Worm (Caenorhabditis elegans) whole organism, young adult: ENCODE measurements around the gene spe-43.

Source experiments
- F37B4.10 ChIP-seq: fragments of 200-800 bp; sonication (Bioruptor generic); IDR thresholded peaks from 2 replicates; pipeline ENCODE4 v1.3.6; 2022; ENCODE audit warnings: missing genetic modification characterization, missing compliant biosample characterization
- F49E8.2 ChIP-seq: sonication (generic microtip); optimal IDR thresholded peaks from 3 replicates; lab custom pipeline; 2017; ENCODE audit warnings: missing genetic modification characterization, mild to moderate bottlenecking, missing compliant biosample characterization, antibody characterized with exemption, moderate library complexity; ENCODE audit not compliant: insufficient read depth
- K12H6.12 ChIP-seq: fragments of 200-800 bp; sonication (Bioruptor generic); optimal IDR thresholded peaks from 2 replicates; lab custom pipeline; 2018; ENCODE audit warnings: mild to moderate bottlenecking, missing genetic modification characterization, missing compliant biosample characterization
- ZK185.1 ChIP-seq: sonication (generic microtip); optimal IDR thresholded peaks from 2 replicates; lab custom pipeline; 2016; ENCODE audit warnings: mild to moderate bottlenecking, missing genetic modification characterization, missing compliant biosample characterization; ENCODE audit not compliant: poor library complexity, severe bottlenecking
- akir-1 ChIP-seq: fragments of 200-800 bp; sonication (Bioruptor generic); optimal IDR thresholded peaks from 2 replicates; lab custom pipeline; 2018; ENCODE audit warnings: mild to moderate bottlenecking, missing genetic modification characterization, moderate library complexity, missing compliant biosample characterization
- aptf-2 ChIP-seq: fragments of 200-800 bp; sonication (Bioruptor generic); conservative IDR thresholded peaks from 2 replicates; pipeline ENCODE4 v1.3.6; 2022; ENCODE audit warnings: missing genetic modification reagents, missing genetic modification characterization, missing compliant biosample characterization
- atf-7 ChIP-seq: sonication (generic microtip); optimal IDR thresholded peaks from 2 replicates; lab custom pipeline; 2017; ENCODE audit warnings: mild to moderate bottlenecking, missing genetic modification characterization, missing compliant biosample characterization
- attf-3 ChIP-seq: fragments of 200-800 bp; sonication (Bioruptor generic); conservative IDR thresholded peaks from 2 replicates; pipeline ENCODE4 v1.3.6; 2022; ENCODE audit warnings: missing genetic modification reagents, missing genetic modification characterization, missing compliant biosample characterization
- bed-1 ChIP-seq: fragments of 200-800 bp; sonication (Bioruptor generic); IDR thresholded peaks from 2 replicates; pipeline ENCODE4 v1.3.6; 2022; ENCODE audit warnings: missing genetic modification reagents, missing genetic modification characterization, missing compliant biosample characterization
- cebp-1 ChIP-seq, 2 experiments: fragments of 200-800 bp in 1 of 2; sonication (Bioruptor generic) in 1 of 2; sonication (generic microtip) in 1 of 2; IDR thresholded peaks in 1 of 2; optimal IDR thresholded peaks in 1 of 2; 2 replicates each; pipeline versions ENCODE4 v1.3.6 to Lab custom; 2017 to 2022; ENCODE audit warnings: missing compliant biosample characterization in 2 of 2, missing genetic modification characterization in 2 of 2, mild to moderate bottlenecking in 1 of 2, missing genetic modification reagents in 1 of 2, moderate library complexity in 1 of 2
- cebp-2 ChIP-seq: fragments of 200-800 bp; sonication (Bioruptor generic); IDR thresholded peaks from 2 replicates; pipeline ENCODE4 v1.3.6; 2022; ENCODE audit warnings: missing genetic modification characterization, missing compliant biosample characterization
- ceh-27 ChIP-seq: fragments of 200-800 bp; sonication (Bioruptor generic); optimal IDR thresholded peaks from 2 replicates; lab custom pipeline; 2018; ENCODE audit warnings: mild to moderate bottlenecking, missing genetic modification characterization, moderate library complexity, missing compliant biosample characterization
- egl-18 ChIP-seq: fragments of 200-800 bp; sonication (Bioruptor generic); IDR thresholded peaks from 2 replicates; pipeline ENCODE4 v1.3.6; 2022; ENCODE audit warnings: missing genetic modification reagents, missing genetic modification characterization, missing compliant biosample characterization
- egrh-3 ChIP-seq: fragments of 200-800 bp; sonication (Bioruptor generic); IDR thresholded peaks from 2 replicates; pipeline ENCODE4 v1.3.6; 2022; ENCODE audit warnings: missing genetic modification reagents, missing genetic modification characterization, missing compliant biosample characterization
- ekl-4 ChIP-seq: fragments of 200-800 bp; sonication (Bioruptor generic); IDR thresholded peaks from 2 replicates; pipeline ENCODE4 v1.3.6; 2022; ENCODE audit warnings: missing genetic modification reagents, missing genetic modification characterization, missing compliant biosample characterization
- gei-17 ChIP-seq: fragments of 200-800 bp; sonication (Bioruptor generic); optimal IDR thresholded peaks from 2 replicates; lab custom pipeline; 2018; ENCODE audit warnings: mild to moderate bottlenecking, missing genetic modification characterization, missing compliant biosample characterization
- him-1 ChIP-seq: sonication (generic microtip); optimal IDR thresholded peaks from 2 replicates; lab custom pipeline; 2016; ENCODE audit warnings: missing genotype, missing genetic modification reagents, missing genetic modification characterization, missing compliant biosample characterization
- hlh-26 ChIP-seq: fragments of 200-800 bp; sonication (Bioruptor generic); conservative IDR thresholded peaks from 2 replicates; pipeline ENCODE4 v1.3.6; 2022; ENCODE audit warnings: missing genetic modification reagents, missing genetic modification characterization, missing compliant biosample characterization
- hrde-1 ChIP-seq: sonication (generic microtip); optimal IDR thresholded peaks from 2 replicates; lab custom pipeline; 2016; ENCODE audit warnings: missing genetic modification characterization, mild to moderate bottlenecking, missing compliant biosample characterization, moderate library complexity, missing genotype, missing genetic modification reagents, borderline replicate concordance
- let-607 ChIP-seq, 2 experiments: fragments of 200-800 bp in 1 of 2; sonication (Bioruptor generic) in 1 of 2; sonication (generic microtip) in 1 of 2; optimal IDR thresholded peaks; 2 replicates each; lab custom pipeline; 2016 to 2018; ENCODE audit warnings: mild to moderate bottlenecking in 2 of 2, missing compliant biosample characterization in 2 of 2, missing genetic modification characterization in 2 of 2, moderate library complexity in 2 of 2, missing genotype in 1 of 2
- lin-26 ChIP-seq: fragments of 200-800 bp; sonication (Bioruptor generic); IDR thresholded peaks from 2 replicates; pipeline ENCODE4 v1.3.6; 2022; ENCODE audit warnings: missing genetic modification reagents, missing genetic modification characterization, missing compliant biosample characterization
- lin-40 ChIP-seq: sonication (generic microtip); optimal IDR thresholded peaks from 2 replicates; lab custom pipeline; 2016; ENCODE audit warnings: missing genetic modification characterization, mild to moderate bottlenecking, missing compliant biosample characterization, missing genotype, missing genetic modification reagents
- nfya-2 ChIP-seq: fragments of 200-800 bp; sonication (Bioruptor generic); IDR thresholded peaks from 2 replicates; pipeline ENCODE4 v1.3.6; 2022; ENCODE audit warnings: missing genetic modification reagents, missing genetic modification characterization, missing compliant biosample characterization
- nfyb-1 ChIP-seq: fragments of 200-800 bp; sonication (Bioruptor generic); IDR thresholded peaks from 2 replicates; pipeline ENCODE4 v1.3.6; 2022; ENCODE audit warnings: missing genetic modification reagents, missing genetic modification characterization, missing compliant biosample characterization
- nhr-80 ChIP-seq: sonication (generic microtip); optimal IDR thresholded peaks from 2 replicates; lab custom pipeline; 2016; ENCODE audit warnings: missing genetic modification characterization, missing compliant biosample characterization
- pbrm-1 ChIP-seq: fragments of 200-800 bp; sonication (Bioruptor generic); IDR thresholded peaks from 2 replicates; pipeline ENCODE4 v1.3.6; 2022; ENCODE audit warnings: missing genetic modification reagents, missing genetic modification characterization, missing compliant biosample characterization
- repo-1 ChIP-seq: sonication (generic microtip); optimal IDR thresholded peaks from 2 replicates; lab custom pipeline; 2017; ENCODE audit warnings: mild to moderate bottlenecking, missing genetic modification characterization, missing compliant biosample characterization
- rpc-1 ChIP-seq, 2 experiments: fragments of 150-350 bp in 1 of 2; sonication (generic microtip) in 1 of 2; optimal IDR thresholded peaks; 2 replicates each; lab custom pipeline; 2014 to 2018; ENCODE audit warnings: missing biosample characterization in 1 of 2, missing genetic modification characterization in 1 of 2, missing genetic modification reagents in 1 of 2, missing genotype in 1 of 2
- sdz-38 ChIP-seq: sonication (generic microtip); optimal IDR thresholded peaks from 2 replicates; lab custom pipeline; 2016; ENCODE audit warnings: missing genotype, missing genetic modification characterization, missing compliant biosample characterization
- sea-2 ChIP-seq: fragments of 200-800 bp; sonication (Bioruptor generic); IDR thresholded peaks from 2 replicates; pipeline ENCODE4 v1.3.6; 2022; ENCODE audit warnings: missing genetic modification characterization, missing compliant biosample characterization
- snpc-1.1 ChIP-seq: sonication (generic microtip); optimal IDR thresholded peaks from 2 replicates; lab custom pipeline; 2017; ENCODE audit warnings: missing genetic modification characterization, mild to moderate bottlenecking, missing compliant biosample characterization, antibody characterized with exemption, moderate library complexity, missing genotype, missing genetic modification reagents; ENCODE audit not compliant: insufficient read depth
- sptf-2 ChIP-seq: fragments of 200-800 bp; sonication (Bioruptor generic); optimal IDR thresholded peaks from 2 replicates; lab custom pipeline; 2018; ENCODE audit warnings: mild to moderate bottlenecking, missing genetic modification characterization, missing compliant biosample characterization
- xnd-1 ChIP-seq: sonication (generic microtip); optimal IDR thresholded peaks from 2 replicates; lab custom pipeline; 2016; ENCODE audit warnings: missing genotype, missing genetic modification reagents, missing genetic modification characterization, missing compliant biosample characterization

The spe-43 gene

ce11 chrIV:13118794-13119193, 23.4 kb downstream of the spe-43 start, which contains the start of gene unc-30:
TSS of gene unc-30 (plus strand) at chrIV:13118977.
- TF ChIP-seq akir-1 (GFP tag; lab: Kevin White, UChicago) (no peak), K12H6.12 (peak; percentile 38)

ce11 chrIV:13116679-13117078, 25.5 kb downstream of the spe-43 start:
- TF ChIP-seq cebp-1 (GFP tag; IDR thresholded peaks at IDR 0.05; lab: Robert Waterston, UW) (no peak), cebp-1 (tag; optimal IDR thresholded peaks at IDR 0.05; lab: Kevin White, UChicago) (no peak), hlh-26 (GFP tag; lab: Robert Waterston, UW) (no peak), gei-17 (GFP tag; lab: Kevin White, UChicago) (no peak), ZK185.1 (tag; lab: Kevin White, UChicago) (no peak), lin-26 (GFP tag; lab: Robert Waterston, UW) (no peak), attf-3 (GFP tag; lab: Robert Waterston, UW) (no peak), bed-1 (GFP tag; lab: Robert Waterston, UW) (no peak), let-607 (tag; optimal IDR thresholded peaks at IDR 0.05; lab: Kevin White, UChicago) (no peak), rpc-1 (optimal IDR thresholded peaks at IDR 0.05; lab: Kevin White, UChicago) (no peak), rpc-1 (tag; optimal IDR thresholded peaks at IDR 0.05; lab: Kevin White, UChicago) (no peak), nfyb-1 (GFP tag; lab: Robert Waterston, UW) (no peak), aptf-2 (GFP tag; lab: Robert Waterston, UW) (no peak), nhr-80 (tag; lab: Kevin White, UChicago) (no peak), atf-7 (tag; lab: Kevin White, UChicago) (no peak), him-1 (tag; lab: Kevin White, UChicago) (no peak), repo-1 (no peak), pbrm-1 (GFP tag; lab: Robert Waterston, UW) (no peak), nfya-2 (no peak)

ce11 chrIV:13112982-13113381, 29.2 kb downstream of the spe-43 start, which contains the start of gene best-2:
TSS of gene best-2 (minus strand) at chrIV:13113082.
- TF ChIP-seq ekl-4 (GFP tag; lab: Robert Waterston, UW), result no peak
- TF ChIP-seq atf-7 (tag; lab: Kevin White, UChicago), result no peak
- TF ChIP-seq snpc-1.1 (tag; lab: Kevin White, UChicago), result no peak
- no peak for TF ChIP-seq sptf-2 (GFP tag; lab: Kevin White, UChicago)
- TF ChIP-seq cebp-1 (GFP tag; IDR thresholded peaks at IDR 0.05; lab: Robert Waterston, UW), result no peak
- no peak for TF ChIP-seq cebp-1 (tag; optimal IDR thresholded peaks at IDR 0.05; lab: Kevin White, UChicago)
- TF ChIP-seq akir-1 (GFP tag; lab: Kevin White, UChicago), result no peak
- no peak for TF ChIP-seq egrh-3 (GFP tag; lab: Robert Waterston, UW)
- no peak for TF ChIP-seq ceh-27
- TF ChIP-seq, all 124 proteins: peak for 0

- TF ChIP-seq ZK185.1 (tag; lab: Kevin White, UChicago) (no peak), F37B4.10 (GFP tag; lab: Robert Waterston, UW) (no peak), lin-40 (tag; lab: Kevin White, UChicago) (no peak), lin-26 (GFP tag; lab: Robert Waterston, UW) (no peak), egl-18 (GFP tag; lab: Robert Waterston, UW) (no peak), xnd-1 (tag; lab: Kevin White, UChicago) (no peak)
- TF ChIP-seq, all 124 proteins: peak for 0
These were observed 31.3 kb downstream of the spe-43 start for ce11 chrIV:13110876-13111275.

- no peak for TF ChIP-seq sea-2 (GFP tag; lab: Robert Waterston, UW)
- TF ChIP-seq sdz-38 (tag; lab: Kevin White, UChicago), result no peak
- no peak for TF ChIP-seq F49E8.2 (tag; lab: Kevin White, UChicago)
- peak; percentile 24 for TF ChIP-seq lin-40 (tag; lab: Kevin White, UChicago)
- no peak for TF ChIP-seq hrde-1 (tag; lab: Kevin White, UChicago)
- TF ChIP-seq cebp-2, result no peak
These were observed 32.4 kb downstream of the spe-43 start, which contains the start of gene best-1 for ce11 chrIV:13109751-13110150. TSS of gene best-1 (minus strand) at chrIV:13109779.
